Fruit fly (Drosophila melanogaster): ENCODE results near the gene toc.

toc gene

DNA sequence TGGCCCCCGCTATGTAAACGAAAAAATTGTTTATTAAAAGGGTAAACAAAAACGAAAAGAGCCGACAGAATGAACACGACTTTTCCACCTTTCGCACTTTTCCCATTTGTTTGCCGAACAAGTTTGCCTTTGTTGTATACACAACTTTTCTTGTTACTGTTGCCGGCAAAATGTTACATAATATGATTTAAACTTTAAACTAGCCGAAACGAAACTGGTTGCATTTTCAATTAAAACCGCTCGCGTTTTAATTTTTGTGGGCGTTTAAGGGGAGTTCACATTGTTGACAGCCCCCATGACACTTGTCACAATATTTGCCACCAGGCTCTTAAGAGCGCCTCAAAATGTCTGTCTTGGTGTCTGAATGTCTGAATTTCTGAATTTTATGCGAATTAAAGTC, 23.8 kb downstream of the toc start (continued):
- TF ChIP-seq CG3281 (GFP tag; optimal IDR thresholded peaks at IDR 0.05), result peak; percentile 1
- TF ChIP-seq slbo (GFP tag; IDR thresholded peaks at IDR 0.05), result no peak
- TF ChIP-seq Pdp1 (GFP tag; optimal IDR thresholded peaks at IDR 0.05), result peak in 1 of 2 experiments; percentile 90
- no peak for TF ChIP-seq CG6254 (GFP tag; optimal IDR thresholded peaks at IDR 0.05)
- no peak for TF ChIP-seq Dref (GFP tag; IDR thresholded peaks at IDR 0.05)
- TF ChIP-seq eyg (GFP tag; optimal IDR thresholded peaks at IDR 0.05), result no peak
- no peak for TF ChIP-seq hth (optimal IDR thresholded peaks at IDR 0.05)
- no peak for TF ChIP-seq Hmr (GFP tag; optimal IDR thresholded peaks at IDR 0.05)
- TF ChIP-seq Asciz (GFP tag; optimal IDR thresholded peaks at IDR 0.05), result peak; percentile 10
- TF ChIP-seq onecut (GFP tag; IDR thresholded peaks at IDR 0.05), result no peak
- TF ChIP-seq Lpt (GFP tag; optimal IDR thresholded peaks at IDR 0.05), result no peak
- TF ChIP-seq aop (GFP tag; IDR thresholded peaks at IDR 0.05), result no peak
- TF ChIP-seq Vsx1 (GFP tag; optimal IDR thresholded peaks at IDR 0.05), result peak; percentile 6
- TF ChIP-seq exex (tag; optimal IDR thresholded peaks at IDR 0.05), result no peak
- no peak for TF ChIP-seq prd (optimal IDR thresholded peaks at IDR 0.05)
- no peak for TF ChIP-seq prd (GFP tag; IDR thresholded peaks at IDR 0.05)
- TF ChIP-seq CG13287 (GFP tag; IDR thresholded peaks at IDR 0.05; ENCODE audit: partially characterized antibody), result no peak
- TF ChIP-seq wdn (GFP tag; IDR thresholded peaks at IDR 0.05), result no peak
- no peak for TF ChIP-seq sob (GFP tag; IDR thresholded peaks at IDR 0.05)
- no peak for TF ChIP-seq CG12155 (GFP tag; optimal IDR thresholded peaks at IDR 0.05)
- peak; percentile 5 for TF ChIP-seq PHDP (tag; optimal IDR thresholded peaks at IDR 0.05)
- TF ChIP-seq dpn (GFP tag; optimal IDR thresholded peaks at IDR 0.05), result no peak
- TF ChIP-seq Rfx (GFP tag; IDR thresholded peaks at IDR 0.05), result no peak
- no peak for TF ChIP-seq CG6683 (GFP tag; optimal IDR thresholded peaks at IDR 0.05)
- peak; percentile 30 for TF ChIP-seq ATbp (GFP tag; optimal IDR thresholded peaks at IDR 0.05)
- TF ChIP-seq phol (tag; optimal IDR thresholded peaks at IDR 0.05), result no peak

DNA sequence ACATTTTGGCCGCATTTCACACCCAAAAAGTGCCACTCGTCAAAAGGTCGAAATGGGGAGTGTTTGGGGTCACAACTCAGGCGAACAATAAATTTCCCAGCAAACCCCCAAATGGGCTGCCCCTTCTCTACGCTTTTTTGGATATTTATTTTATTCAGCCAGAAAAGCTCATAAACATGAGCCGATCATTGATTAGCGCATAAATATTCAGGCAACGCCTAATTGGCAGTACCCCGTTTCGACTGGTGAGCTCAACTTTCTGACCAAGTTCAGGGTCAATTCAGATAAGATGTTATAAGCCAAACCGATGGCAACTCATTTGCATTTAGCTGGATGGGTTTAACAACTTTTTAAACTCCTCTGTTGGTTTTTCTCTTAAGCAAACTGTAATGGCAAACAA, 25.0 kb downstream of the toc start:
- TF ChIP-seq Dbx (GFP tag; IDR thresholded peaks at IDR 0.05) (0 out of 3 replicates have a peak, but pooled peaks have one; percentile 8), so (GFP tag; IDR thresholded peaks at IDR 0.05) (0 out of 3 replicates have a peak, but pooled peaks have one; percentile 13), gro (GFP tag; optimal IDR thresholded peaks at IDR 0.05) (no peak), CG12769 (tag; optimal IDR thresholded peaks at IDR 0.05) (peak; percentile 60), ab (GFP tag; optimal IDR thresholded peaks at IDR 0.05) (no peak), CG11247 (GFP tag; IDR thresholded peaks at IDR 0.05) (no peak), ind (GFP tag; optimal IDR thresholded peaks at IDR 0.05) (no peak), Nf-YB (GFP tag; optimal IDR thresholded peaks at IDR 0.05) (no peak), Med (GFP tag) (peak; percentile 49), Hr78 (GFP tag; optimal IDR thresholded peaks at IDR 0.05) (peak in 1 of 2 experiments; percentile 12), dmrt11E (tag; optimal IDR thresholded peaks at IDR 0.05) (no peak), fru (optimal IDR thresholded peaks at IDR 0.05) (no peak), vvl (GFP tag; IDR thresholded peaks at IDR 0.05) (peak; percentile 62), nerfin-2 (GFP tag; IDR thresholded peaks at IDR 0.05; ENCODE audit: partially characterized antibody) (no peak), Awh (GFP tag; IDR thresholded peaks at IDR 0.05) (peak; percentile 81), jigr1 (GFP tag; IDR thresholded peaks at IDR 0.05) (no peak), CG13287 (GFP tag; IDR thresholded peaks at IDR 0.05; ENCODE audit: partially characterized antibody) (no peak), CG1024 (GFP tag; IDR thresholded peaks at IDR 0.05) (no peak), sc (optimal IDR thresholded peaks at IDR 0.05) (no peak), sc (GFP tag; optimal IDR thresholded peaks at IDR 0.05) (no peak), ATbp (GFP tag; optimal IDR thresholded peaks at IDR 0.05) (no peak), Camta (GFP tag; optimal IDR thresholded peaks at IDR 0.05) (no peak), HLH4C (GFP tag; IDR thresholded peaks at IDR 0.05; ENCODE audit: partially characterized antibody) (no peak), CG16815 (GFP tag; optimal IDR thresholded peaks at IDR 0.05) (no peak), Poxn (GFP tag; IDR thresholded peaks at IDR 0.05) (no peak), scrt (GFP tag; optimal IDR thresholded peaks at IDR 0.05) (no peak), Hr3 (GFP tag; optimal IDR thresholded peaks at IDR 0.05) (no peak), CG12104 (GFP tag; optimal IDR thresholded peaks at IDR 0.05) (no peak), luna (GFP tag; optimal IDR thresholded peaks at IDR 0.05) (no peak)
